Fruit fly (Drosophila melanogaster): ENCODE results near the gene Alg13.

- TF ChIP-seq CG33017 (tag; optimal IDR thresholded peaks at IDR 0.05) (peak; percentile 72), kay (GFP tag; ENCODE audit: borderline replicate concordance) (no peak), tj (GFP tag; optimal IDR thresholded peaks at IDR 0.05) (peak; percentile 63), pad (GFP tag; optimal IDR thresholded peaks at IDR 0.05) (peak; percentile 56)
These were observed 25.8 kb downstream of the Alg13 start, which contains the start of the genes alpha-Man-Ib and Pdhb for dm6 chr3R:29112398-29113150.

Measured in whole organism, adult.